Fruit fly (Drosophila melanogaster) whole organism, embryonic: ENCODE data around the gene cv-c.

Experiments used
- Bgb ChIP-seq: fragments of 200-800 bp; sonication (Bioruptor generic); IDR thresholded peaks from 2 replicates; pipeline ENCODE4 v1.3.6; 2022; ENCODE audit warnings: missing biosample characterization, missing genetic modification characterization; ENCODE audit not compliant: partially characterized antibody
- C15 ChIP-seq: fragments of 200-800 bp; sonication (Bioruptor generic); IDR thresholded peaks from 3 replicates; pipeline ENCODE4 v1.3.6; 2022; ENCODE audit warnings: missing biosample characterization, missing genetic modification characterization
- CG11247 ChIP-seq: fragments of 200-800 bp; sonication (Bioruptor generic); IDR thresholded peaks from 2 replicates; pipeline ENCODE4 v1.3.6; 2022; ENCODE audit warnings: missing biosample characterization, missing genetic modification characterization
- CG13624 ChIP-seq: fragments of 200-800 bp; sonication (Bioruptor generic); optimal IDR thresholded peaks from 2 replicates; lab custom pipeline; 2016; ENCODE audit warnings: missing biosample characterization, missing genetic modification characterization
- CG14441 ChIP-seq: fragments of 200-800 bp; sonication (Bioruptor generic); IDR thresholded peaks from 2 replicates; pipeline ENCODE4 v1.3.6; 2022; ENCODE audit warnings: missing biosample characterization, missing genetic modification characterization
- CG15479 ChIP-seq: fragments of 200-800 bp; sonication (Bioruptor generic); optimal IDR thresholded peaks from 3 replicates; lab custom pipeline; 2019; ENCODE audit warnings: missing biosample characterization, mild to moderate bottlenecking, missing genetic modification characterization, moderate library complexity
- CG2129 ChIP-seq: fragments of 200-800 bp; sonication (Bioruptor generic); IDR thresholded peaks from 2 replicates; pipeline ENCODE4 v1.3.6; 2022; ENCODE audit warnings: missing biosample characterization, missing genetic modification characterization; ENCODE audit not compliant: partially characterized antibody
- CG2678 ChIP-seq: fragments of 200-800 bp; sonication (Bioruptor generic); optimal IDR thresholded peaks from 3 replicates; lab custom pipeline; 2019; ENCODE audit warnings: missing biosample characterization, mild to moderate bottlenecking, missing genetic modification characterization, moderate library complexity
- CG31441 ChIP-seq: fragments of 200-800 bp; sonication (Bioruptor generic); IDR thresholded peaks from 2 replicates; pipeline ENCODE4 v1.3.6; 2022; ENCODE audit warnings: missing biosample characterization, missing genetic modification characterization
- CG3163 ChIP-seq: fragments of 200-800 bp; sonication (Bioruptor generic); optimal IDR thresholded peaks from 3 replicates; lab custom pipeline; 2016; ENCODE audit warnings: missing biosample characterization, missing genetic modification characterization
- CG32767 ChIP-seq: fragments of 200-800 bp; sonication (Bioruptor generic); IDR thresholded peaks from 2 replicates; pipeline ENCODE4 v1.3.6; 2022; ENCODE audit warnings: missing biosample characterization, missing genetic modification characterization
- CG3847 ChIP-seq: fragments of 200-800 bp; sonication (Bioruptor generic); IDR thresholded peaks from 2 replicates; pipeline ENCODE4 v1.3.6; 2022; ENCODE audit warnings: missing biosample characterization, missing genetic modification characterization
- CG4328 ChIP-seq: fragments of 200-800 bp; sonication (Bioruptor generic); optimal IDR thresholded peaks from 3 replicates; lab custom pipeline; 2017; ENCODE audit warnings: missing biosample characterization, missing genetic modification reagents, missing genetic modification characterization
- CG43689 ChIP-seq: fragments of 200-800 bp; sonication (Bioruptor generic); IDR thresholded peaks from 2 replicates; pipeline ENCODE4 v1.3.6; 2022; ENCODE audit warnings: missing biosample characterization, missing genetic modification characterization
- CG4617 ChIP-seq: fragments of 200-800 bp; sonication (Bioruptor generic); optimal IDR thresholded peaks from 3 replicates; lab custom pipeline; 2016; ENCODE audit warnings: missing biosample characterization, missing genetic modification characterization, borderline replicate concordance
- CG4730 ChIP-seq: fragments of 200-800 bp; sonication (Bioruptor generic); IDR thresholded peaks from 2 replicates; pipeline ENCODE4 v1.3.6; 2022; ENCODE audit warnings: missing biosample characterization, missing genetic modification characterization
- CG6175 ChIP-seq: fragments of 200-800 bp; sonication (Bioruptor generic); IDR thresholded peaks from 3 replicates; pipeline ENCODE4 v1.3.6; 2022; ENCODE audit warnings: missing biosample characterization, missing genetic modification characterization
- CG7372 ChIP-seq: fragments of 200-800 bp; sonication (Bioruptor generic); IDR thresholded peaks from 2 replicates; pipeline ENCODE4 v1.3.6; 2022; ENCODE audit warnings: missing biosample characterization, missing genetic modification characterization
- CG7556 ChIP-seq: fragments of 200-800 bp; sonication (Bioruptor generic); optimal IDR thresholded peaks from 2 replicates; lab custom pipeline; 2017; ENCODE audit warnings: missing biosample characterization, mild to moderate bottlenecking, missing genetic modification characterization
- CG7839 ChIP-seq: fragments of 200-800 bp; sonication (Bioruptor generic); optimal IDR thresholded peaks from 3 replicates; lab custom pipeline; 2018; ENCODE audit warnings: missing biosample characterization, mild to moderate bottlenecking, missing genetic modification characterization, moderate library complexity
- CG8089 ChIP-seq: fragments of 200-800 bp; sonication (Bioruptor generic); optimal IDR thresholded peaks from 3 replicates; lab custom pipeline; 2016; ENCODE audit warnings: missing biosample characterization, missing genetic modification characterization
- CG8944 ChIP-seq: fragments of 200-800 bp; sonication (Bioruptor generic); optimal IDR thresholded peaks from 3 replicates; lab custom pipeline; 2016; ENCODE audit warnings: missing biosample characterization, missing genetic modification characterization
- CoRest ChIP-seq: fragments of 200-800 bp; sonication (Bioruptor generic); optimal IDR thresholded peaks from 3 replicates; lab custom pipeline; 2018; ENCODE audit warnings: missing biosample characterization, mild to moderate bottlenecking, missing genetic modification characterization, moderate library complexity
- Dbx ChIP-seq: fragments of 200-800 bp; sonication (Bioruptor generic); IDR thresholded peaks from 3 replicates; pipeline ENCODE4 v1.3.6; 2022; ENCODE audit warnings: missing biosample characterization, missing genetic modification characterization
- Gsc ChIP-seq: fragments of 200-800 bp; sonication (Bioruptor generic); IDR thresholded peaks from 2 replicates; pipeline ENCODE4 v1.3.6; 2022; ENCODE audit warnings: missing biosample characterization, missing genetic modification characterization
- HLH3B ChIP-seq: fragments of 200-800 bp; sonication (Bioruptor generic); IDR thresholded peaks from 2 replicates; pipeline ENCODE4 v1.3.6; 2022; ENCODE audit warnings: missing biosample characterization, missing genetic modification characterization
- Hmr ChIP-seq: fragments of 200-800 bp; sonication (Bioruptor generic); optimal IDR thresholded peaks from 3 replicates; lab custom pipeline; 2017; ENCODE audit warnings: mild to moderate bottlenecking, missing biosample characterization, missing genetic modification reagents, missing genetic modification characterization
- Lpt ChIP-seq: fragments of >200 bp; optimal IDR thresholded peaks from 2 replicates; lab custom pipeline; 2018; ENCODE audit warnings: missing biosample characterization, missing genetic modification characterization
- Oaz ChIP-seq: fragments of 200-800 bp; sonication (Bioruptor generic); IDR thresholded peaks from 2 replicates; pipeline ENCODE4 v1.3.6; 2022; ENCODE audit warnings: missing biosample characterization, missing genetic modification characterization
- Poxn ChIP-seq: fragments of 200-800 bp; sonication (Bioruptor generic); IDR thresholded peaks from 2 replicates; pipeline ENCODE4 v1.3.6; 2022; ENCODE audit warnings: missing biosample characterization, missing genetic modification characterization
- Sry-δ ChIP-seq: fragments of 200-800 bp; sonication (Bioruptor generic); optimal IDR thresholded peaks from 2 replicates; lab custom pipeline; 2016; ENCODE audit warnings: missing biosample characterization, missing genetic modification characterization
- TFAM ChIP-seq: fragments of 200-800 bp; sonication (Bioruptor generic); optimal IDR thresholded peaks from 2 replicates; lab custom pipeline; 2017; ENCODE audit warnings: missing biosample characterization, missing genetic modification characterization, inconsistent platforms
- Taf1 ChIP-seq: fragments of 200-800 bp; sonication (Bioruptor generic); IDR thresholded peaks from 2 replicates; pipeline ENCODE4 v1.3.6; 2022; ENCODE audit warnings: missing biosample characterization, missing genetic modification characterization
- bcd ChIP-seq: fragments of 200-800 bp; sonication (Bioruptor generic); optimal IDR thresholded peaks from 2 replicates; lab custom pipeline; 2017; ENCODE audit warnings: missing biosample characterization, mild to moderate bottlenecking, missing genetic modification characterization
- chm ChIP-seq: fragments of 200-800 bp; sonication (Bioruptor generic); IDR thresholded peaks from 2 replicates; pipeline ENCODE4 v1.3.6; 2022; ENCODE audit warnings: missing biosample characterization, missing genetic modification characterization
- crc ChIP-seq: fragments of 200-800 bp; sonication (Bioruptor generic); optimal IDR thresholded peaks from 2 replicates; lab custom pipeline; 2016; ENCODE audit warnings: missing biosample characterization, missing genetic modification characterization
- ems ChIP-seq: fragments of 200-800 bp; sonication (Bioruptor generic); optimal IDR thresholded peaks from 3 replicates; lab custom pipeline; 2016; ENCODE audit warnings: missing biosample characterization, missing genetic modification characterization
- esg ChIP-seq: fragments of 200-800 bp; sonication (Bioruptor generic); conservative IDR thresholded peaks from 2 replicates; pipeline ENCODE4 v1.3.6; 2022; ENCODE audit warnings: missing biosample characterization, missing genetic modification characterization
- eyg ChIP-seq: fragments of 200-800 bp; sonication (Bioruptor generic); optimal IDR thresholded peaks from 3 replicates; lab custom pipeline; 2016; ENCODE audit warnings: missing biosample characterization, missing genetic modification characterization
- gcm2 ChIP-seq: fragments of 200-800 bp; sonication (Bioruptor generic); optimal IDR thresholded peaks from 2 replicates; lab custom pipeline; 2016; ENCODE audit warnings: missing biosample characterization, missing genetic modification characterization
- insv ChIP-seq, 2 experiments: fragments of 200-800 bp; sonication (Bioruptor generic); optimal IDR thresholded peaks; 3 replicates each; lab custom pipeline; 2016 to 2018; ENCODE audit warnings: missing biosample characterization in 2 of 2, missing genetic modification characterization in 2 of 2
- inv ChIP-seq: fragments of 200-800 bp; sonication (Bioruptor generic); IDR thresholded peaks from 2 replicates; pipeline ENCODE4 v1.3.6; 2022; ENCODE audit warnings: missing biosample characterization, missing genetic modification characterization; ENCODE audit not compliant: partially characterized antibody
- kah ChIP-seq: fragments of 200-800 bp; sonication (Bioruptor generic); optimal IDR thresholded peaks from 2 replicates; lab custom pipeline; 2018; ENCODE audit warnings: missing biosample characterization, mild to moderate bottlenecking, missing genetic modification characterization
- kni ChIP-seq: fragments of 200-800 bp; sonication (Bioruptor generic); optimal IDR thresholded peaks from 3 replicates; lab custom pipeline; 2017; ENCODE audit warnings: mild to moderate bottlenecking, missing biosample characterization, missing genetic modification reagents, missing genetic modification characterization
- luna ChIP-seq: fragments of 200-800 bp; sonication (Bioruptor generic); optimal IDR thresholded peaks from 2 replicates; lab custom pipeline; 2016; ENCODE audit warnings: missing biosample characterization, missing genetic modification characterization
- mld ChIP-seq: fragments of 200-800 bp; sonication (Bioruptor generic); IDR thresholded peaks from 3 replicates; pipeline ENCODE4 v1.3.6; 2022; ENCODE audit warnings: missing biosample characterization, missing genetic modification characterization; ENCODE audit not compliant: partially characterized antibody
- nerfin-2 ChIP-seq: fragments of 200-800 bp; sonication (Bioruptor generic); IDR thresholded peaks from 2 replicates; pipeline ENCODE4 v1.3.6; 2022; ENCODE audit warnings: missing biosample characterization, missing genetic modification characterization; ENCODE audit not compliant: partially characterized antibody
- ranshi ChIP-seq: fragments of 200-800 bp; sonication (Bioruptor generic); IDR thresholded peaks from 2 replicates; pipeline ENCODE4 v1.3.6; 2022; ENCODE audit warnings: missing biosample characterization, missing genetic modification characterization
- slou ChIP-seq: fragments of 200-800 bp; sonication (Bioruptor generic); optimal IDR thresholded peaks from 3 replicates; lab custom pipeline; 2016; ENCODE audit warnings: missing biosample characterization, missing genetic modification characterization
- vnd ChIP-seq: fragments of 200-800 bp; sonication (Bioruptor generic); IDR thresholded peaks from 3 replicates; pipeline ENCODE4 v1.3.6; 2022; ENCODE audit warnings: missing biosample characterization, missing genetic modification characterization; ENCODE audit not compliant: partially characterized antibody
- z ChIP-seq: fragments of 200-800 bp; sonication (Bioruptor generic); IDR thresholded peaks from 3 replicates; pipeline ENCODE4 v1.3.6; 2022; ENCODE audit warnings: missing biosample characterization, missing genetic modification characterization

Gene cv-c

DNA sequence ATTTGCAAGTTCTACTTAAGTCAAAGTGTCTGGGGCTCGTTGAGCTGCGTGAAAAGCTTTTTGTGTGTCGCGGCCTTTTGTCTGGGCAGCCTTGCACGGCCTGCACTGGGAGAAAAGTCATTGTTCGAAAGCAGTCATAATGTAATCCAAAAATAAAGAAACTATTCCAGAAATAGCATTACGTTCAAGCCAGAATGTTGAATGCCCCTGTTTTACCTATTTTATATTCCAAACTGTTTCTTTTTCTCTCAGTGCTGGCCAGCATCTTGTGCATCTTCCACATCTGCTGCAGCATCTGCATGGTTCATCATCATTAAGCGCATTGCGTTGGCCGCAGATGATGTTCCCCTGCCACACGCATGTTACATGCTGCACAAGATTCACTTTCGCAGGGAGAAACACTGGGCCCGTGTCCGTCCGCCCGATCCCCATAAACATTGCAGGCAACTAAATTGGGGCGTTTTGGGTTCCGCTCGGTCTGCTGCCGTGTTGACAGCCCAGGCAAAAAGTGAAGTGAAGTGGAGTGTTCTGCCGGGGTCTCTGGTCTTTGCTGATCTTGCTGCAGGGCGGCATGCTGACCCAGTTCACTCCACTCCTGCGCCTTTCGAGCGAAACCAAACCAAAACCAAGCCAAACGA, 68.0 kb downstream of the cv-c start (continued):
- no peak for TF ChIP-seq kah
- peak; percentile 15 for TF ChIP-seq Sry-δ (GFP tag; lab: Kevin White, UChicago)
- TF ChIP-seq Dbx (GFP tag; lab: Robert Waterston, UW), result no peak
- TF ChIP-seq z (GFP tag; lab: Robert Waterston, UW), result no peak
- peak; percentile 57 for TF ChIP-seq CG8089 (GFP tag; lab: Kevin White, UChicago)
- peak; percentile 7 for TF ChIP-seq CG4617 (GFP tag; lab: Kevin White, UChicago)
- no peak for TF ChIP-seq inv (GFP tag; lab: Robert Waterston, UW)
- no peak for TF ChIP-seq Poxn (GFP tag; lab: Robert Waterston, UW)
- TF ChIP-seq CG32767, result no peak
- TF ChIP-seq mld (GFP tag; lab: Robert Waterston, UW), result no peak
- TF ChIP-seq CG15479 (GFP tag; lab: Kevin White, UChicago), result no peak
- peak; percentile 68 for TF ChIP-seq HLH3B (GFP tag; lab: Robert Waterston, UW)
- TF ChIP-seq bcd (GFP tag; lab: Kevin White, UChicago), result peak; percentile 40
- TF ChIP-seq C15 (GFP tag; lab: Robert Waterston, UW), result no peak
- TF ChIP-seq CG14441 (GFP tag; lab: Robert Waterston, UW), result peak; percentile 58
- TF ChIP-seq crc (GFP tag; lab: Kevin White, UChicago), result no peak
- no peak for TF ChIP-seq CG13624 (GFP tag; lab: Kevin White, UChicago)
- TF ChIP-seq CG8944 (GFP tag; lab: Kevin White, UChicago), result peak; percentile 31
- TF ChIP-seq CG2678 (tag; lab: Kevin White, UChicago), result peak; percentile 34
- TF ChIP-seq CoRest (tag; lab: Kevin White, UChicago), result peak; percentile 26
- TF ChIP-seq Lpt (GFP tag; lab: Kevin White, UChicago), result no peak
- TF ChIP-seq CG4328 (GFP tag; lab: Kevin White, UChicago), result no peak
- TF ChIP-seq eyg (GFP tag; lab: Kevin White, UChicago), result no peak
- TF ChIP-seq slou (GFP tag; lab: Kevin White, UChicago), result no peak
- no peak for TF ChIP-seq CG11247 (GFP tag; lab: Robert Waterston, UW)
- no peak for TF ChIP-seq CG3847 (GFP tag; lab: Robert Waterston, UW)
- TF ChIP-seq Hmr, result no peak
- TF ChIP-seq chm (GFP tag; lab: Robert Waterston, UW), result peak; percentile 67
- TF ChIP-seq Oaz (GFP tag; lab: Robert Waterston, UW), result peak; percentile 32; the same call in 1 of the 2 replicates
- TF ChIP-seq CG7556, result peak; percentile 21
- no peak for TF ChIP-seq luna (GFP tag; lab: Kevin White, UChicago)
- no peak; the same call in 1 of the 2 replicates for TF ChIP-seq ranshi (GFP tag; lab: Robert Waterston, UW)
- no peak for TF ChIP-seq kni
- peak; percentile 42 for TF ChIP-seq ems (GFP tag; lab: Kevin White, UChicago)
- TF ChIP-seq CG4730 (GFP tag; lab: Robert Waterston, UW), result no peak
- no peak for TF ChIP-seq CG7372
- no peak for TF ChIP-seq TFAM (GFP tag; lab: Kevin White, UChicago)
- no peak for TF ChIP-seq CG2129 (GFP tag; lab: Robert Waterston, UW)
- TF ChIP-seq insv (GFP tag; optimal IDR thresholded peaks at IDR 0.05; lab: Kevin White, UChicago), result no peak
- peak; percentile 15 for TF ChIP-seq CG3163 (GFP tag; lab: Kevin White, UChicago)
- no peak for TF ChIP-seq nerfin-2 (GFP tag; lab: Robert Waterston, UW)
- no peak for TF ChIP-seq Taf1
- no peak for TF ChIP-seq vnd (GFP tag; lab: Robert Waterston, UW)
- peak; percentile 59 for TF ChIP-seq CG7839 (tag; lab: Kevin White, UChicago)
- TF ChIP-seq esg (GFP tag; lab: Robert Waterston, UW), result peak; percentile 46
- TF ChIP-seq gcm2 (GFP tag; lab: Kevin White, UChicago), result no peak
- no peak for TF ChIP-seq Bgb (GFP tag; lab: Robert Waterston, UW)
- TF ChIP-seq CG6175, result no peak
- peak; percentile 62 for TF ChIP-seq CG31441 (GFP tag; lab: Robert Waterston, UW)
- no peak for TF ChIP-seq CG43689 (GFP tag; lab: Robert Waterston, UW)
- TF ChIP-seq Gsc (GFP tag; lab: Robert Waterston, UW), result no peak
